Fruit fly (Drosophila melanogaster): ENCODE measurements around the gene CG32313.

dm6 chr3L:1538314-1538854 lies 7.2 kb downstream of the CG32313 start:
- TF ChIP-seq CG9948 (tag; optimal IDR thresholded peaks at IDR 0.05) (no peak), fd96Ca (GFP tag; IDR thresholded peaks at IDR 0.05) (no peak), CG13204 (GFP tag; optimal IDR thresholded peaks at IDR 0.05) (no peak), Pif1B (GFP tag; optimal IDR thresholded peaks at IDR 0.05) (no peak), CG17806 (tag; optimal IDR thresholded peaks at IDR 0.05) (no peak), CG15710 (tag; optimal IDR thresholded peaks at IDR 0.05) (no peak), gl (tag; optimal IDR thresholded peaks at IDR 0.05) (no peak), Ets98B (GFP tag; IDR thresholded peaks at IDR 0.05) (no peak)
